Fruit fly (Drosophila melanogaster) whole organism, embryonic: Measurements from ENCODE around the gene Sp7.

Experiments used
- ATbp ChIP-seq: fragments of 200-800 bp; sonication (Bioruptor generic); optimal IDR thresholded peaks from 2 replicates; lab custom pipeline; 2017; ENCODE audit warnings: missing biosample characterization, mild to moderate bottlenecking, missing genetic modification characterization, missing genetic modification reagents
- Adf1 ChIP-seq: fragments of 200-800 bp; sonication (Bioruptor generic); IDR thresholded peaks from 2 replicates; pipeline ENCODE4 v1.3.6; 2022; ENCODE audit warnings: missing biosample characterization, missing genetic modification characterization
- Asciz ChIP-seq: fragments of 200-800 bp; sonication (Bioruptor generic); optimal IDR thresholded peaks from 2 replicates; lab custom pipeline; 2017; ENCODE audit warnings: missing biosample characterization, mild to moderate bottlenecking, missing genetic modification characterization, missing genetic modification reagents
- Atf6 ChIP-seq: fragments of 200-800 bp; sonication (Bioruptor generic); IDR thresholded peaks from 2 replicates; pipeline ENCODE4 v1.3.6; 2022; ENCODE audit warnings: missing biosample characterization, missing genetic modification characterization
- Bdp1 ChIP-seq: fragments of 200-800 bp; sonication (Bioruptor generic); optimal IDR thresholded peaks from 3 replicates; lab custom pipeline; 2016; ENCODE audit warnings: missing biosample characterization, missing genetic modification characterization
- CG10209 ChIP-seq: fragments of 200-800 bp; sonication (Bioruptor generic); optimal IDR thresholded peaks from 3 replicates; lab custom pipeline; 2017; ENCODE audit warnings: missing biosample characterization, mild to moderate bottlenecking, missing genetic modification characterization, missing genetic modification reagents
- CG10366 ChIP-seq: fragments of 200-800 bp; sonication (Bioruptor generic); IDR thresholded peaks from 2 replicates; pipeline ENCODE4 v1.3.6; 2022; ENCODE audit warnings: missing biosample characterization, missing genetic modification characterization
- CG10462 ChIP-seq: fragments of 200-800 bp; sonication (Bioruptor generic); optimal IDR thresholded peaks from 2 replicates; lab custom pipeline; 2016; ENCODE audit warnings: missing biosample characterization, missing genetic modification characterization
- CG11560 ChIP-seq: fragments of 200-800 bp; sonication (Bioruptor generic); IDR thresholded peaks from 3 replicates; pipeline ENCODE4 v1.3.6; 2022; ENCODE audit warnings: missing biosample characterization, missing genetic modification characterization
- CG12236 ChIP-seq: fragments of 200-800 bp; sonication (Bioruptor generic); optimal IDR thresholded peaks from 2 replicates; lab custom pipeline; 2016; ENCODE audit warnings: missing biosample characterization, missing genetic modification characterization
- CG12299 ChIP-seq: fragments of 200-800 bp; sonication (Bioruptor generic); optimal IDR thresholded peaks from 2 replicates; lab custom pipeline; 2018; ENCODE audit warnings: missing biosample characterization, mild to moderate bottlenecking, missing genetic modification characterization
- CG14965 ChIP-seq: fragments of 200-800 bp; sonication (Bioruptor generic); optimal IDR thresholded peaks from 2 replicates; lab custom pipeline; 2016; ENCODE audit warnings: missing biosample characterization, missing genetic modification characterization, borderline replicate concordance
- CG1603 ChIP-seq: fragments of 200-800 bp; sonication (Bioruptor generic); optimal IDR thresholded peaks from 2 replicates; lab custom pipeline; 2019; ENCODE audit warnings: missing biosample characterization, mild to moderate bottlenecking, missing genetic modification characterization, moderate library complexity
- CG1647 ChIP-seq: fragments of 200-800 bp; sonication (Bioruptor generic); optimal IDR thresholded peaks from 3 replicates; lab custom pipeline; 2016; ENCODE audit warnings: missing biosample characterization, missing genetic modification characterization
- CG16813 ChIP-seq: fragments of 200-800 bp; sonication (Bioruptor generic); IDR thresholded peaks from 3 replicates; pipeline ENCODE4 v1.3.6; 2022; ENCODE audit warnings: missing biosample characterization, missing genetic modification characterization; ENCODE audit not compliant: partially characterized antibody
- CG18599 ChIP-seq: fragments of 200-800 bp; sonication (Bioruptor generic); optimal IDR thresholded peaks from 3 replicates; lab custom pipeline; 2017; ENCODE audit warnings: missing biosample characterization, missing genetic modification characterization, mild to moderate bottlenecking, moderate library complexity, missing genetic modification reagents
- CG30020 ChIP-seq: fragments of 200-800 bp; optimal IDR thresholded peaks from 2 replicates; lab custom pipeline; 2019; ENCODE audit warnings: missing biosample characterization, mild to moderate bottlenecking, missing genetic modification characterization, moderate library complexity
- CG33557 ChIP-seq: fragments of 200-800 bp; sonication (Bioruptor generic); optimal IDR thresholded peaks from 2 replicates; lab custom pipeline; 2019; ENCODE audit warnings: missing biosample characterization, mild to moderate bottlenecking, missing genetic modification characterization, moderate library complexity
- CG42726 ChIP-seq: fragments of 200-800 bp; sonication (Bioruptor generic); IDR thresholded peaks from 2 replicates; pipeline ENCODE4 v1.3.6; 2022; ENCODE audit warnings: missing biosample characterization, missing genetic modification characterization; ENCODE audit not compliant: partially characterized antibody
- CG4424 ChIP-seq: fragments of 200-800 bp; sonication (Bioruptor generic); optimal IDR thresholded peaks from 3 replicates; lab custom pipeline; 2016; ENCODE audit warnings: missing biosample characterization, missing genetic modification characterization
- CG7271 ChIP-seq: fragments of 200-800 bp; sonication (Bioruptor generic); optimal IDR thresholded peaks from 2 replicates; lab custom pipeline; 2018; ENCODE audit warnings: missing biosample characterization, mild to moderate bottlenecking, missing genetic modification characterization, moderate library complexity
- CG9797 ChIP-seq: fragments of 200-800 bp; sonication (Bioruptor generic); optimal IDR thresholded peaks from 3 replicates; lab custom pipeline; 2018; ENCODE audit warnings: missing biosample characterization, mild to moderate bottlenecking, missing genetic modification characterization
- Chrac-16 ChIP-seq: fragments of 200-800 bp; sonication (Bioruptor generic); optimal IDR thresholded peaks from 3 replicates; lab custom pipeline; 2016; ENCODE audit warnings: missing biosample characterization, missing genetic modification characterization
- Dad ChIP-seq: fragments of 200-800 bp; sonication (Bioruptor generic); optimal IDR thresholded peaks from 3 replicates; lab custom pipeline; 2016; ENCODE audit warnings: missing biosample characterization, missing genetic modification characterization
- Dref ChIP-seq: fragments of 200-800 bp; sonication (Bioruptor generic); IDR thresholded peaks from 2 replicates; pipeline ENCODE4 v1.3.6; 2022; ENCODE audit warnings: missing biosample characterization, missing genetic modification characterization
- Ets65A ChIP-seq: fragments of 200-800 bp; sonication (Bioruptor generic); peaks from one replicate; lab custom pipeline; 2016; ENCODE audit warnings: missing biosample characterization, missing genetic modification characterization
- HLHmδ ChIP-seq: fragments of 200-800 bp; sonication (Bioruptor generic); optimal IDR thresholded peaks from 2 replicates; lab custom pipeline; 2018; ENCODE audit warnings: missing biosample characterization, mild to moderate bottlenecking, missing genetic modification characterization, moderate library complexity
- Hr51 ChIP-seq, 2 experiments: fragments of 200-800 bp; sonication (Bioruptor generic); optimal IDR thresholded peaks; 2 replicates in 1 of 2; 3 replicates in 1 of 2; lab custom pipeline; 2016 to 2018; ENCODE audit warnings: missing biosample characterization in 2 of 2, missing genetic modification characterization in 2 of 2, mild to moderate bottlenecking in 1 of 2, moderate library complexity in 1 of 2
- Lim3 ChIP-seq: fragments of 200-800 bp; sonication (Bioruptor generic); IDR thresholded peaks from 2 replicates; pipeline ENCODE4 v1.3.6; 2022; ENCODE audit warnings: missing biosample characterization, missing genetic modification characterization
- Max ChIP-seq: fragments of 200-800 bp; sonication (Bioruptor generic); optimal IDR thresholded peaks from 2 replicates; lab custom pipeline; 2016; ENCODE audit warnings: missing biosample characterization, mild to moderate bottlenecking, missing genetic modification characterization
- Rfx ChIP-seq: fragments of 200-800 bp; sonication (Bioruptor generic); IDR thresholded peaks from 2 replicates; pipeline ENCODE4 v1.3.6; 2022; ENCODE audit warnings: missing biosample characterization, missing genetic modification characterization
- exex ChIP-seq: fragments of 200-800 bp; sonication (Bioruptor generic); optimal IDR thresholded peaks from 4 replicates; lab custom pipeline; 2018; ENCODE audit warnings: missing biosample characterization, mild to moderate bottlenecking, missing genetic modification characterization, moderate library complexity
- fru ChIP-seq: fragments of >200 bp; optimal IDR thresholded peaks from 2 replicates; lab custom pipeline; 2017
- grau ChIP-seq: fragments of 200-800 bp; optimal IDR thresholded peaks from 3 replicates; lab custom pipeline; 2019; ENCODE audit warnings: missing biosample characterization, mild to moderate bottlenecking, missing genetic modification characterization, moderate library complexity
- hkb ChIP-seq, 2 experiments: fragments of 200-800 bp in 1 of 2; fragments of >200 bp in 1 of 2; sonication (Bioruptor generic) in 1 of 2; IDR thresholded peaks in 1 of 2; optimal IDR thresholded peaks in 1 of 2; 2 replicates each; pipeline versions ENCODE4 v1.3.6 to Lab custom; 2017 to 2022; ENCODE audit warnings: missing biosample characterization in 1 of 2, missing genetic modification characterization in 1 of 2
- hth ChIP-seq: fragments of >200 bp; optimal IDR thresholded peaks from 2 replicates; lab custom pipeline; 2017; ENCODE audit warnings: inconsistent platforms
- ind ChIP-seq: fragments of 200-800 bp; sonication (Bioruptor generic); optimal IDR thresholded peaks from 3 replicates; lab custom pipeline; 2016; ENCODE audit warnings: missing biosample characterization, missing genetic modification characterization
- inv ChIP-seq: fragments of 200-800 bp; sonication (Bioruptor generic); IDR thresholded peaks from 2 replicates; pipeline ENCODE4 v1.3.6; 2022; ENCODE audit warnings: missing biosample characterization, missing genetic modification characterization; ENCODE audit not compliant: partially characterized antibody
- kah ChIP-seq: fragments of 200-800 bp; sonication (Bioruptor generic); optimal IDR thresholded peaks from 2 replicates; lab custom pipeline; 2018; ENCODE audit warnings: missing biosample characterization, mild to moderate bottlenecking, missing genetic modification characterization
- kay ChIP-seq: fragments of 200-800 bp; sonication (Bioruptor generic); optimal IDR thresholded peaks from 2 replicates; lab custom pipeline; 2016; ENCODE audit warnings: missing biosample characterization, missing genetic modification characterization
- lmd ChIP-seq: fragments of 200-800 bp; sonication (Bioruptor generic); IDR thresholded peaks from 2 replicates; pipeline ENCODE4 v1.3.6; 2022; ENCODE audit warnings: missing biosample characterization, missing genetic modification characterization
- mam ChIP-seq: fragments of 200-800 bp; sonication (Bioruptor generic); optimal IDR thresholded peaks from 3 replicates; lab custom pipeline; 2016; ENCODE audit warnings: missing biosample characterization, missing genetic modification characterization
- odd ChIP-seq: fragments of 200-800 bp; sonication (Bioruptor generic); optimal IDR thresholded peaks from 2 replicates; lab custom pipeline; 2017; ENCODE audit warnings: missing biosample characterization, mild to moderate bottlenecking, missing genetic modification characterization
- pros ChIP-seq: fragments of 200-800 bp; sonication (Bioruptor generic); optimal IDR thresholded peaks from 3 replicates; lab custom pipeline; 2019; ENCODE audit warnings: missing biosample characterization, mild to moderate bottlenecking, missing genetic modification characterization, moderate library complexity
- psq ChIP-seq: fragments of 200-800 bp; sonication (Bioruptor generic); optimal IDR thresholded peaks from 2 replicates; lab custom pipeline; 2017; ENCODE audit warnings: missing biosample characterization, missing genetic modification characterization
- schlank ChIP-seq: fragments of 200-800 bp; sonication (Bioruptor generic); optimal IDR thresholded peaks from 2 replicates; lab custom pipeline; 2018; ENCODE audit warnings: missing biosample characterization, mild to moderate bottlenecking, missing genetic modification characterization
- sens-2 ChIP-seq: fragments of 200-800 bp; sonication (Bioruptor generic); IDR thresholded peaks from 2 replicates; pipeline ENCODE4 v1.3.6; 2022; ENCODE audit warnings: missing biosample characterization, missing genetic modification characterization
- tap ChIP-seq: fragments of 200-800 bp; optimal IDR thresholded peaks from 3 replicates; lab custom pipeline; 2019; ENCODE audit warnings: missing biosample characterization, mild to moderate bottlenecking, missing genetic modification characterization, moderate library complexity

Sp7 gene

DNA sequence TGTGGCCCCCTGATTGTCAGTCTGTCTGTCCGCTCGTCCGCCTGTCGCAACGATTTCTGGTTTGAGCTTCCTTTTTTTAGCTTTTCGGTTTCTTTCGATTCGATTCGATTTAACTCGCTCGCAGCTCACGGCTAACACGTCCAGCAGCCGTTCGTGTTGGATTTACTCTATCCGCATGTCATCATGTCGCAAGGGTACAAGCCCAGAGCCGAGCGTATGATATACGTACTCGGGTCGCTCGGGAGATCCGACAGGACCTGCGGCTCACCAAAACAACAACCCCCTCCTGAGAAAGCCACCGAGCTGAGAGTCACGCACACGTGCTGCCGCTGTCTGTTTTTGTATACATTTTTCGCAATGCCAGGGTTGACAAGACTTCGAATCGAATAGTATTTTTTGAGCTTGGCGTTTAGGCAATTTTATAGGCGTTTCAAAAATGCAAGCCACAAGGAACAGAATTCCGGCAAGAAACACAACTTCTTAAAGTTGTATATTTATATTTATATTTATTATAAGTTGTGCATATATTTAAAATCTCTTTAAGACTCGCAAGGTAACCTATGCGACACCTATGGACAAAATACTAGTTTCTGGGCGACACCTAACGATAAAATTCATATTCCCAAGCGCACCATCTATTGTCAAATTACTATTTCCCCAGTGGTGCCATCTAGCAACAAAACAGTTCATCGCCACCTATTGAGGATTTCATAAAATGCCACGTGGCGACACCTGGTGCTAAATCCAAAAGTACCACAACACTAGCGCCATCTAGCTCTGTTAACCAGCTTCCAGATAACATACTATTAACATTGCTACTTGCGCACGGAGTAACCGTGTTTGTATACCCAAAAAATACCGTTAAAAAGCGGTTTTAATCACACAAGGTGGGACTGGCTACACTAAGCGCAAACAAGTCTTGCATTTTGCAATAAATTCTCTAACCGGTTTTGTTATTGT lies 50.4 kb downstream of the Sp7 start, which contains the start of the genes CG2993 and sgll (continued):
- TF ChIP-seq Bdp1 (GFP tag; lab: Kevin White, UChicago) (peak; percentile 63), hth (no peak), HLHmδ (GFP tag; lab: Kevin White, UChicago) (peak; percentile 84), CG14965 (peak; percentile 87), grau (tag; lab: Kevin White, UChicago) (peak; percentile 87), CG10209 (peak; percentile 91), CG9797 (GFP tag; lab: Kevin White, UChicago) (peak; percentile 73), CG4424 (GFP tag; lab: Kevin White, UChicago) (peak; percentile 92), CG30020 (peak; percentile 24), psq (peak; percentile 83), ATbp (peak; percentile 76), CG11560 (tag; lab: Robert Waterston, UW) (peak; percentile 87), inv (GFP tag; lab: Robert Waterston, UW) (no peak; the same call in 1 of the 2 replicates), CG10366 (GFP tag; lab: Robert Waterston, UW) (peak; percentile 90), Atf6 (GFP tag; lab: Robert Waterston, UW) (peak; percentile 54; the same call in 1 of the 2 replicates), Hr51 (GFP tag; optimal IDR thresholded peaks at IDR 0.05; lab: Kevin White, UChicago) (peak; percentile 73 to 93), CG12299 (tag; lab: Kevin White, UChicago) (no peak), Chrac-16 (GFP tag; lab: Kevin White, UChicago) (peak; percentile 98), sens-2 (peak; percentile 85), odd (GFP tag; lab: Kevin White, UChicago) (peak; percentile 41), CG7271 (peak; percentile 74), pros (GFP tag; lab: Kevin White, UChicago) (no peak), CG33557 (GFP tag; lab: Kevin White, UChicago) (peak; percentile 66), Adf1 (GFP tag; lab: Robert Waterston, UW) (peak; percentile 23; the same call in 1 of the 2 replicates), hkb (optimal IDR thresholded peaks at IDR 0.05; lab: Kevin White, UChicago) (peak; percentile 72), hkb (GFP tag; IDR thresholded peaks at IDR 0.05; lab: Robert Waterston, UW) (peak; percentile 81), ind (GFP tag; lab: Kevin White, UChicago) (peak; percentile 95), Lim3 (GFP tag; lab: Robert Waterston, UW) (peak; percentile 69), mam (GFP tag; lab: Kevin White, UChicago) (peak; percentile 93), CG12236 (peak; percentile 83), tap (tag; lab: Kevin White, UChicago) (no peak), CG1603 (tag; lab: Kevin White, UChicago) (peak; percentile 95), schlank (tag; lab: Kevin White, UChicago) (peak; percentile 46), exex (tag; lab: Kevin White, UChicago) (no peak), Max (GFP tag; lab: Kevin White, UChicago) (peak; percentile 73), Asciz (GFP tag; lab: Kevin White, UChicago) (peak; percentile 35), CG1647 (GFP tag; lab: Kevin White, UChicago) (peak; percentile 84), Rfx (GFP tag; lab: Robert Waterston, UW) (peak; percentile 98), CG10462 (GFP tag; lab: Kevin White, UChicago) (peak; percentile 77), kah (GFP tag; lab: Kevin White, UChicago) (no peak), CG18599 (GFP tag; lab: Kevin White, UChicago) (peak; percentile 80), Dad (GFP tag; lab: Kevin White, UChicago) (peak; percentile 77), fru (no peak), lmd (GFP tag; lab: Robert Waterston, UW) (peak; percentile 96), CG16813 (GFP tag; lab: Robert Waterston, UW) (no peak), Dref (GFP tag; lab: Robert Waterston, UW) (peak; percentile 32; the same call in 1 of the 2 replicates), CG42726 (peak; percentile 83), Ets65A (GFP tag; lab: Kevin White, UChicago) (peak; percentile 99), kay (GFP tag; lab: Kevin White, UChicago) (peak; percentile 84)
